Worm (Caenorhabditis elegans) whole organism, early embryonic: Measurements from ENCODE around the gene ZC449.2.

Source experiments
- B0310.2 ChIP-seq: sonication (generic microtip); optimal IDR thresholded peaks from 2 replicates; lab custom pipeline; 2016; ENCODE audit warnings: mild to moderate bottlenecking, missing genetic modification characterization, missing compliant biosample characterization
- aly-1 ChIP-seq: sonication (generic microtip); optimal IDR thresholded peaks from 2 replicates; lab custom pipeline; 2016; ENCODE audit warnings: missing genetic modification characterization, missing compliant biosample characterization
- ama-1 ChIP-seq: fragments of 150-350 bp; optimal IDR thresholded peaks from 2 replicates; lab custom pipeline; 2014
- ets-7 ChIP-seq: sonication (generic microtip); optimal IDR thresholded peaks from 2 replicates; lab custom pipeline; 2016; ENCODE audit warnings: missing genotype, missing genetic modification characterization, missing compliant biosample characterization
- flt-1 ChIP-seq: fragments of 200-800 bp; sonication (Bioruptor generic); IDR thresholded peaks from 2 replicates; pipeline ENCODE4 v1.3.6; 2022; ENCODE audit warnings: missing genetic modification characterization, missing compliant biosample characterization
- hmg-4 ChIP-seq: fragments of 200-800 bp; sonication (Bioruptor generic); optimal IDR thresholded peaks from 2 replicates; lab custom pipeline; 2018; ENCODE audit warnings: mild to moderate bottlenecking, missing genetic modification characterization, missing compliant biosample characterization
- pes-1 ChIP-seq: fragments of 200-800 bp; sonication (Bioruptor generic); IDR thresholded peaks from 2 replicates; pipeline ENCODE4 v1.3.6; 2022; ENCODE audit warnings: missing genetic modification reagents, missing genetic modification characterization, missing compliant biosample characterization
- scrt-1 ChIP-seq: fragments of 200-800 bp; sonication (Bioruptor generic); IDR thresholded peaks from 2 replicates; pipeline ENCODE4 v1.3.6; 2022; ENCODE audit warnings: missing genetic modification characterization, missing compliant biosample characterization
- tra-4 ChIP-seq: sonication (generic microtip); optimal IDR thresholded peaks from 2 replicates; lab custom pipeline; 2017; ENCODE audit warnings: missing genetic modification characterization, missing compliant biosample characterization

DNA sequence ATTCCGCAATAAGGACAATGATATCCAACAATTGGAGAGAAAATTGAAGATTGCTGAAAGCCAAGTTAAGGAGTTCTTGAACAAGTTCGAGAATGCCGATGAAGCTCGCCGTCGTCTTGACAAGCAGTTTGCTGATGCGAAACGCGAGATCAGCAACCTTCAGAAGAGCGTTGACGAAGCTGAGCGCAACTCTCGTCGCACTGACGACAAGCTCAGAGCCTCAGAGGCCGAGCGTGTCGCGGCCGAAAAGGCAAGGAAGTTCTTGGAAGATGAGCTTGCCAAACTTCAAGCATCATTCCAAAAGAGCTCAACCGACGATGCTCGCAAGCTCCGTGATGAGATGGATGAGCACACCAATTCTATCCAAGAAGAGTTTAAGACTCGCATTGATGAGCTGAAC lies 34.7 kb upstream of the ZC449.2 start:
- TF ChIP-seq tra-4 (tag; lab: Kevin White, UChicago) (no peak), pes-1 (GFP tag; lab: Robert Waterston, UW) (no peak), ama-1 (lab: Kevin White, UChicago) (no peak), flt-1 (GFP tag; lab: Robert Waterston, UW) (no peak), B0310.2 (tag; lab: Kevin White, UChicago) (no peak), aly-1 (no peak), hmg-4 (GFP tag; lab: Kevin White, UChicago) (no peak), scrt-1 (GFP tag; lab: Robert Waterston, UW) (no peak), ets-7 (tag; lab: Kevin White, UChicago) (no peak)
